Worm (Caenorhabditis elegans) whole organism, mixed stage, embryonic: Measurements from ENCODE around the gene Y32G9A.2.

Experiments used
- snpc-4 ChIP-seq: fragments of 150-350 bp; optimal IDR thresholded peaks from 2 replicates; lab custom pipeline; 2014; ENCODE audit warnings: missing biosample characterization, missing genetic modification characterization
- unc-62 ChIP-seq: fragments of 150-350 bp; optimal IDR thresholded peaks from 2 replicates; lab custom pipeline; 2014; ENCODE audit warnings: missing biosample characterization, missing genetic modification reagents, missing genetic modification characterization

DNA sequence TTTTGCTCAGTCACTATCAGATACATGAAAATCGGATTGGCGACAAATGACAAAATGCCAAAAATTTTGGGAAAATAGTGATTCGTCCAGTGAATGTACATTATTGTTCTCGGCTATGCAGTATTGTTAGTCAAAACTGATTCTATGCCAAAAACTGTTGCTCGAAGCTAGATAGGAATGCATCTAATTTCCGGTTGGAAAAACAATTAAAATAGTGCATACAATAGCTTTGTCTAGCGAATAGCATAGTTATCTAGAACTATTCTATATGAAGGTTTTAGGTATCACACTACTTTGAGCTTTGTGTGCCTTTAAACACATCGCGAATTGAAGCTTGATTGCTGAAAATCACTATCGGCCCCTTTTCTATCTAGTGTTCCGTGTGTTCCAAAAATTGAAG, 46.5 kb downstream of the Y32G9A.2 start, which contains the start of gene srj-15:
- TF ChIP-seq unc-62 (GFP tag; lab: Kevin White, UChicago) (no peak), snpc-4 (no peak)
